Fruit fly (Drosophila melanogaster): ENCODE results near the gene by.

The by gene

DNA sequence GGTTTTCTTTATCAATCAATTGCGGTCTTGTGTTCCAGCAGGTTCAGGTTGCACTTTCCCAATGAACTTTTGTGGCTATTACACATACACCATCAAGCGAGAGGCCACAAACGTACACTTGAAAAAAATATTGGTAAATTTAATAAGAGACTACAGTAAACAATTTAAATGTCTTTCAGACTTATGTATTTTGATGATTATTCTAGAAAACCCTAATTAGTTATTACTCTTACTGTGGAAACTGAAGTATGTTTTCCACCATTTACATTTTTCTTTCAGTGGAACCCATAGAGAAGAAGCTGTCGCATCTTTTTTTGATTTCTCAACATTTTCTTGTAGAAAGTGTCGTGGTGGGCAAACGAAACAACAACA lies 1.3 kb upstream of the by start (continued):
- TF ChIP-seq Mrtf (GFP tag; IDR thresholded peaks at IDR 0.05) (peak; percentile 84; the same call in 1 of the 3 replicates), CG5180 (GFP tag; optimal IDR thresholded peaks at IDR 0.05) (no peak), CG16815 (GFP tag; optimal IDR thresholded peaks at IDR 0.05) (peak; percentile 74), GATAe (GFP tag; conservative IDR thresholded peaks at IDR 0.05) (peak; percentile 33), Bdp1 (GFP tag; optimal IDR thresholded peaks at IDR 0.05) (peak; percentile 77), CG11247 (GFP tag; IDR thresholded peaks at IDR 0.05) (peak; percentile 81), al (GFP tag; IDR thresholded peaks at IDR 0.05) (peak; percentile 84), Hmx (GFP tag; optimal IDR thresholded peaks at IDR 0.05) (peak; percentile 79), chm (GFP tag; IDR thresholded peaks at IDR 0.05) (peak; percentile 87), kay (GFP tag; optimal IDR thresholded peaks at IDR 0.05) (peak; percentile 82), Ada2b (GFP tag; IDR thresholded peaks at IDR 0.05) (peak; percentile 92), dm (GFP tag; optimal IDR thresholded peaks at IDR 0.05) (peak; percentile 88), CG11696 (GFP tag; IDR thresholded peaks at IDR 0.05) (peak; percentile 82), esg (GFP tag; conservative IDR thresholded peaks at IDR 0.05) (peak; percentile 92), pho (GFP tag; optimal IDR thresholded peaks at IDR 0.05) (peak; percentile 83), CG18619 (GFP tag; optimal IDR thresholded peaks at IDR 0.05) (peak; percentile 89), tgo (GFP tag; IDR thresholded peaks at IDR 0.05) (peak; percentile 91), CG4617 (GFP tag; optimal IDR thresholded peaks at IDR 0.05; ENCODE audit: borderline replicate concordance) (peak; percentile 55), CG2120 (GFP tag; optimal IDR thresholded peaks at IDR 0.05) (peak; percentile 89), CG5245 (GFP tag; optimal IDR thresholded peaks at IDR 0.05) (peak; percentile 92), otp (GFP tag; IDR thresholded peaks at IDR 0.05) (peak; percentile 89), Sox100B (GFP tag; optimal IDR thresholded peaks at IDR 0.05) (peak; percentile 94), CG2116 (GFP tag; optimal IDR thresholded peaks at IDR 0.05) (peak; percentile 60), chinmo (GFP tag; IDR thresholded peaks at IDR 0.05; ENCODE audit: partially characterized antibody) (no peak), sens-2 (GFP tag; IDR thresholded peaks at IDR 0.05) (peak; percentile 92), CG9817 (tag; optimal IDR thresholded peaks at IDR 0.05) (peak; percentile 91), D19B (GFP tag; optimal IDR thresholded peaks at IDR 0.05) (peak; percentile 68), Lim3 (GFP tag; IDR thresholded peaks at IDR 0.05) (no peak), CG2678 (tag; optimal IDR thresholded peaks at IDR 0.05) (peak; percentile 96), Gug (GFP tag; IDR thresholded peaks at IDR 0.05) (peak; percentile 76), CG10979 (tag; optimal IDR thresholded peaks at IDR 0.05) (peak; percentile 96), crol (GFP tag; IDR thresholded peaks at IDR 0.05) (peak; percentile 42; the same call in 1 of the 2 replicates), ttk (GFP tag; IDR thresholded peaks at IDR 0.05) (peak; percentile 91), CG12071 (GFP tag; optimal IDR thresholded peaks at IDR 0.05) (peak; percentile 87), br (optimal IDR thresholded peaks at IDR 0.05) (no peak), pnt (GFP tag; optimal IDR thresholded peaks at IDR 0.05) (peak; percentile 92), Chrac-16 (GFP tag; optimal IDR thresholded peaks at IDR 0.05) (peak; percentile 83), Atf3 (GFP tag; optimal IDR thresholded peaks at IDR 0.05) (peak; percentile 94), Ravus (GFP tag; IDR thresholded peaks at IDR 0.05) (peak; percentile 56), CG12942 (GFP tag; optimal IDR thresholded peaks at IDR 0.05) (peak; percentile 90), CG3065 (GFP tag; optimal IDR thresholded peaks at IDR 0.05) (peak; percentile 82), CG11093 (GFP tag; IDR thresholded peaks at IDR 0.05) (peak; percentile 89), Camta (GFP tag; optimal IDR thresholded peaks at IDR 0.05) (peak; percentile 93), dan (GFP tag; IDR thresholded peaks at IDR 0.05) (no peak), chn (GFP tag; optimal IDR thresholded peaks at IDR 0.05) (peak; percentile 88), CG34376 (GFP tag; optimal IDR thresholded peaks at IDR 0.05) (no peak), ATbp (GFP tag; optimal IDR thresholded peaks at IDR 0.05) (peak; percentile 96), CG42726 (GFP tag; IDR thresholded peaks at IDR 0.05; ENCODE audit: partially characterized antibody) (no peak), gfzf (GFP tag; optimal IDR thresholded peaks at IDR 0.05) (peak; percentile 3), zen (tag; optimal IDR thresholded peaks at IDR 0.05) (peak; percentile 82), ssp (GFP tag; IDR thresholded peaks at IDR 0.05) (peak; percentile 82), CG9876 (GFP tag; optimal IDR thresholded peaks at IDR 0.05) (peak; percentile 82), CG34422 (GFP tag; IDR thresholded peaks at IDR 0.05) (peak; percentile 90)
